Worm (Caenorhabditis elegans): ENCODE results near the gene ins-14.

ins-14 gene

DNA sequence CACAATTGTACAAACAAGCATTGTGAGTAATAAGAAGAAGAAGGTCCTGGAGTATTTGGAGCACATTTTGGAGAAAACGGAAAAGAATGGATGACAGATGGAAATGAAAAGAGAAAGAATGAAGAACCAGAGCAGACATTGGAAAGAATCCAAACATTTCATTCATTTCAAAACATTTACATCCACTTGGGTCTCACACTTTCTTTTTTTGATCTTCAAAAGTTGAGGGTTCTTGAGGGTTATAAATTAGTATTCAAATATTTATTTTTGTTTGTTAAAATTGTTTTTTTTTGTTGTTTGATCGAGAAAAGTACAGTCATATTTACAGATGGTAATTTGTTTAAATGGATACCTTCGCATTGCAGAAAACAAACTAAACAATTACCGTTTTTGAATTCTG is 11.9 kb downstream of the ins-14 start, which contains the start of gene T14B4.9:
T14B4.9 (minus strand) TSS at position 101 of the 400 bp plus-strand sequence.
- TF ChIP-seq dmd-9 (GFP tag; IDR thresholded peaks at IDR 0.05) (no peak), Y5F2A.4 (GFP tag; optimal IDR thresholded peaks at IDR 0.05) (no peak), ZK337.2 (GFP tag; IDR thresholded peaks at IDR 0.05) (no peak), nhr-111 (GFP tag; optimal IDR thresholded peaks at IDR 0.05) (no peak), gei-8 (GFP tag; optimal IDR thresholded peaks at IDR 0.05) (no peak), ceh-44 (GFP tag; IDR thresholded peaks at IDR 0.05) (no peak), aha-1 (tag) (no peak), fkh-10 (GFP tag; optimal IDR thresholded peaks at IDR 0.05) (no peak), jun-1 (tag; optimal IDR thresholded peaks at IDR 0.05) (no peak)

DNA sequence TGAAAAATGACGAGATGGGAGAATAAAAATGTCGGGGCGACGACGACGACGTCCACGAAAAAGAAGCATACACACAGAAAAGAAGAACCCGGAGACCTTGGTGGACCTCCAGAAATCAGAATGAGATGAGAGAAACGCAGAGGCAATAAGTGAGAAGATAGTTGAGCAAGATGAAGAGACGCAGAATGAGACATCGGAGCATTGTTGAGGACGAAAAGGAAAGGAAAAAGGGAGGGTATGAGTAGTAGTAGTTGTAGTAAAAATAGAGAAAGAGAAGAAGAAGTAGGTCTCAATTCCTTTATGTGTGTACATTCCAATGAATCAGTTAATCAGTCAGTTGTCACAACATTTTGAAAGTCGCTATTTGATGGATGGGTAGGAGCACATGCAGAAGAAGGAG is 16.3 kb downstream of the ins-14 start, which contains the start of gene T14B4.8:
T14B4.8 (minus strand) TSS at position 60 of the 400 bp plus-strand sequence.
- TF ChIP-seq mxl-3 (GFP tag; optimal IDR thresholded peaks at IDR 0.05) (no peak), tag-97 (GFP tag; IDR thresholded peaks at IDR 0.05) (no peak), fkh-10 (GFP tag; optimal IDR thresholded peaks at IDR 0.05) (peak; percentile 22), hmg-1.1 (GFP tag; IDR thresholded peaks at IDR 0.05) (peak; percentile 38; the same call in 1 of the 2 replicates), zfp-3 (GFP tag; conservative IDR thresholded peaks at IDR 0.05) (no peak), set-16 (GFP tag; IDR thresholded peaks at IDR 0.05) (no peak), unc-62 (GFP tag; optimal IDR thresholded peaks at IDR 0.05 in 1 of 2) (peak in 1 of 2 experiments; percentile 94), unc-62 (tag; optimal IDR thresholded peaks at IDR 0.05) (no peak), pha-4 (GFP tag; IDR thresholded peaks at IDR 0.05) (no peak), pha-4 (tag; optimal IDR thresholded peaks at IDR 0.05) (no peak), jun-1 (tag; optimal IDR thresholded peaks at IDR 0.05) (no peak), lsy-2 (tag; optimal IDR thresholded peaks at IDR 0.05) (no peak), spr-1 (tag; optimal IDR thresholded peaks at IDR 0.05) (no peak), egl-27 (tag; optimal IDR thresholded peaks at IDR 0.05) (no peak)

- TF ChIP-seq unc-62 (GFP tag; optimal IDR thresholded peaks at IDR 0.05 in 1 of 2), result peak in 1 of 2 experiments; percentile 69
- TF ChIP-seq unc-62 (tag; optimal IDR thresholded peaks at IDR 0.05), result no peak
- no peak for TF ChIP-seq ceh-82 (tag; optimal IDR thresholded peaks at IDR 0.05)
These were observed 18.8 kb downstream of the ins-14 start for ce11 chrII:6726814-6727213.

DNA sequence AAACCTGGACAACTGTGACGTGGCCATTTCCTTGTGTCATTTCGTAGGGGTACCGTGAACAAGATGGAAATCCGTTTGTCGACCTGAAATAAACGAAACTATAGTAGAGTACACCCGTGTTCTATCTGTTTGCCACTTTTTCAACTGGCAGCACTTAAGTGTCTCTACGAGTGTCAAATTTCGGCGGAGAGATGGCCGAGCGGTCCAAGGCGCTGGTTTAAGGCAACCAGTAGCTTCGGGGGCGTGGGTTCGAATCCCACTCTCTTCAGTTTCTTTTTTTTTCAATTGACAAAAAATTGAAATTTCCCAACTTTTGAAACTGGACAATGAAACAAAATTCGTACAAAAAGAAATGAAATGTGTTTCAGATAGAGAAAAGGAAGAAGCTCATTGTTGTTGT is 24.0 kb downstream of the ins-14 start:
- peak; percentile 32 for TF ChIP-seq nhr-28 (tag; optimal IDR thresholded peaks at IDR 0.05)
- TF ChIP-seq jun-1 (tag; optimal IDR thresholded peaks at IDR 0.05), result no peak
- 0 out of 2 replicates have a peak, but pooled peaks have one; percentile 36 for TF ChIP-seq saeg-2 (GFP tag; IDR thresholded peaks at IDR 0.05)
- no peak for TF ChIP-seq lin-29 (GFP tag; IDR thresholded peaks at IDR 0.05)
- TF ChIP-seq dmd-6 (GFP tag; IDR thresholded peaks at IDR 0.05), result peak; percentile 43
- TF ChIP-seq ztf-7 (tag; optimal IDR thresholded peaks at IDR 0.05), result no peak
- TF ChIP-seq egl-43 (GFP tag; IDR thresholded peaks at IDR 0.05), result no peak
- TF ChIP-seq rbr-2 (tag; optimal IDR thresholded peaks at IDR 0.05), result no peak
- no peak for TF ChIP-seq unc-62 (GFP tag; optimal IDR thresholded peaks at IDR 0.05 in 1 of 2)
- no peak for TF ChIP-seq unc-62 (tag; optimal IDR thresholded peaks at IDR 0.05)
- TF ChIP-seq Y48G9A.11 (GFP tag; IDR thresholded peaks at IDR 0.05), result no peak
- no peak for TF ChIP-seq nhr-10 (tag; optimal IDR thresholded peaks at IDR 0.05)
- TF ChIP-seq unc-39 (tag; optimal IDR thresholded peaks at IDR 0.05), result no peak
- no peak for TF ChIP-seq F44E2.7 (GFP tag; IDR thresholded peaks at IDR 0.05)
- TF ChIP-seq sdz-12 (GFP tag; optimal IDR thresholded peaks at IDR 0.05), result no peak
- peak; percentile 27 for TF ChIP-seq mxl-3 (GFP tag; optimal IDR thresholded peaks at IDR 0.05)
- no peak for TF ChIP-seq nhr-6 (tag; optimal IDR thresholded peaks at IDR 0.05)
- no peak for TF ChIP-seq duxl-1 (tag; optimal IDR thresholded peaks at IDR 0.05; ENCODE audit: poor library complexity)
- TF ChIP-seq nhr-77 (tag; optimal IDR thresholded peaks at IDR 0.05), result no peak
- no peak for TF ChIP-seq nhr-25 (tag; optimal IDR thresholded peaks at IDR 0.05; ENCODE audit: borderline replicate concordance, insufficient read depth)
- no peak for TF ChIP-seq zip-11 (GFP tag; IDR thresholded peaks at IDR 0.05)
- TF ChIP-seq ces-1 (GFP tag; optimal IDR thresholded peaks at IDR 0.05), result no peak
- TF ChIP-seq F26F4.8 (GFP tag; conservative IDR thresholded peaks at IDR 0.05), result no peak
- peak; percentile 21 for TF ChIP-seq spr-1 (tag; optimal IDR thresholded peaks at IDR 0.05)
- TF ChIP-seq aly-2 (tag; optimal IDR thresholded peaks at IDR 0.05), result no peak
- TF ChIP-seq dmd-9 (GFP tag; IDR thresholded peaks at IDR 0.05), result peak; percentile 59; the same call in 1 of the 2 replicates
- no peak for TF ChIP-seq lin-39 (tag; optimal IDR thresholded peaks at IDR 0.05)
- no peak for TF ChIP-seq mdt-29 (GFP tag; IDR thresholded peaks at IDR 0.05)
- TF ChIP-seq ZK546.5 (tag; optimal IDR thresholded peaks at IDR 0.05), result no peak
- no peak for TF ChIP-seq ceh-82 (tag; optimal IDR thresholded peaks at IDR 0.05)
- TF ChIP-seq skn-1 (tag; optimal IDR thresholded peaks at IDR 0.05), result no peak
